Worm (Caenorhabditis elegans) whole organism, L4 larva: ENCODE measurements around the gene F53F1.4.

Experiments used
- F26F4.8 ChIP-seq: fragments of 200-800 bp; sonication (Bioruptor generic); conservative IDR thresholded peaks from 2 replicates; pipeline ENCODE4 v1.3.6; 2022; ENCODE audit warnings: missing genetic modification characterization, missing compliant biosample characterization
- F37D6.2 ChIP-seq: sonication (generic microtip); optimal IDR thresholded peaks from 2 replicates; lab custom pipeline; 2016; ENCODE audit warnings: mild to moderate bottlenecking, missing genetic modification characterization, missing compliant biosample characterization
- ZK337.2 ChIP-seq: fragments of 200-800 bp; sonication (Bioruptor generic); IDR thresholded peaks from 2 replicates; pipeline ENCODE4 v1.3.6; 2022; ENCODE audit warnings: missing genetic modification reagents, missing genetic modification characterization, missing compliant biosample characterization
- ZK546.5 ChIP-seq, 2 experiments: sonication (generic microtip); optimal IDR thresholded peaks; 2 replicates each; lab custom pipeline; 2017; ENCODE audit warnings: missing biosample characterization in 2 of 2, missing genetic modification characterization in 2 of 2
- aha-1 ChIP-seq: fragments of 150-350 bp; peaks from one replicate; lab custom pipeline; 2014; ENCODE audit warnings: missing biosample characterization, missing genetic modification characterization
- aly-2 ChIP-seq: sonication (generic microtip); optimal IDR thresholded peaks from 2 replicates; lab custom pipeline; 2018; ENCODE audit warnings: missing biosample characterization, missing genetic modification characterization
- daf-16 ChIP-seq, 3 experiments: sonication (generic microtip); optimal IDR thresholded peaks; 2 replicates each; lab custom pipeline; 2016 to 2017; ENCODE audit warnings: missing genetic modification characterization in 3 of 3, missing genetic modification reagents in 3 of 3, mild to moderate bottlenecking in 2 of 3, missing compliant biosample characterization in 2 of 3, missing biosample characterization in 1 of 3, moderate library complexity in 1 of 3
- daf-19 ChIP-seq: fragments of 200-800 bp; sonication (Bioruptor generic); conservative IDR thresholded peaks from 2 replicates; pipeline ENCODE4 v1.3.6; 2022; ENCODE audit warnings: missing genetic modification characterization, missing compliant biosample characterization
- daf-8 ChIP-seq: fragments of 200-800 bp; sonication (Bioruptor generic); IDR thresholded peaks from 2 replicates; pipeline ENCODE4 v1.3.6; 2022; ENCODE audit warnings: missing genetic modification characterization, missing compliant biosample characterization
- dmd-8 ChIP-seq: fragments of 200-800 bp; sonication (Bioruptor generic); IDR thresholded peaks from 2 replicates; pipeline ENCODE4 v1.3.6; 2022; ENCODE audit warnings: missing genetic modification characterization, missing compliant biosample characterization
- dve-1 ChIP-seq: sonication (generic microtip); optimal IDR thresholded peaks from 2 replicates; lab custom pipeline; 2017; ENCODE audit warnings: antibody characterized with exemption, mild to moderate bottlenecking, missing genetic modification characterization, missing compliant biosample characterization; ENCODE audit not compliant: insufficient read depth
- fos-1 ChIP-seq: fragments of 150-350 bp; optimal IDR thresholded peaks from 2 replicates; lab custom pipeline; 2014; ENCODE audit warnings: missing biosample characterization, missing genetic modification characterization
- gei-8 ChIP-seq: fragments of 200-800 bp; sonication (Bioruptor generic); optimal IDR thresholded peaks from 2 replicates; lab custom pipeline; 2018; ENCODE audit warnings: mild to moderate bottlenecking, missing genetic modification characterization, missing compliant biosample characterization
- hlh-30 ChIP-seq: sonication (generic microtip); optimal IDR thresholded peaks from 2 replicates; lab custom pipeline; 2017; ENCODE audit warnings: antibody characterized with exemption, mild to moderate bottlenecking, missing genetic modification characterization, missing compliant biosample characterization; ENCODE audit not compliant: insufficient read depth
- hmg-1.1 ChIP-seq: fragments of 200-800 bp; sonication (Bioruptor generic); IDR thresholded peaks from 2 replicates; pipeline ENCODE4 v1.3.6; 2022; ENCODE audit warnings: missing genetic modification reagents, missing genetic modification characterization, missing compliant biosample characterization
- jun-1 ChIP-seq: fragments of 150-350 bp; optimal IDR thresholded peaks from 2 replicates; lab custom pipeline; 2014; ENCODE audit warnings: missing biosample characterization, missing genetic modification reagents, missing genetic modification characterization
- lin-1 ChIP-seq: fragments of 200-800 bp; sonication (Bioruptor generic); IDR thresholded peaks from 2 replicates; pipeline ENCODE4 v1.3.6; 2022; ENCODE audit warnings: missing genetic modification reagents, missing genetic modification characterization, missing compliant biosample characterization
- lin-38 ChIP-seq: fragments of 200-800 bp; sonication (Bioruptor generic); IDR thresholded peaks from 2 replicates; pipeline ENCODE4 v1.3.6; 2022; ENCODE audit warnings: missing genetic modification reagents, missing genetic modification characterization, missing compliant biosample characterization
- lin-39 ChIP-seq: fragments of 150-350 bp; optimal IDR thresholded peaks from 2 replicates; lab custom pipeline; 2014; ENCODE audit warnings: missing biosample characterization, missing genetic modification reagents, missing genetic modification characterization
- lir-3 ChIP-seq: sonication (generic microtip); optimal IDR thresholded peaks from 2 replicates; lab custom pipeline; 2016; ENCODE audit warnings: mild to moderate bottlenecking, missing genetic modification characterization, missing compliant biosample characterization
- lsy-2 ChIP-seq, 2 experiments: fragments of 150-350 bp in 1 of 2; sonication (generic microtip) in 1 of 2; optimal IDR thresholded peaks; 2 replicates each; lab custom pipeline; 2014 to 2017; ENCODE audit warnings: missing biosample characterization in 2 of 2, missing genetic modification characterization in 2 of 2
- mdl-1 ChIP-seq, 2 experiments: fragments of 150-350 bp in 1 of 2; sonication (generic microtip) in 1 of 2; optimal IDR thresholded peaks; 2 replicates each; lab custom pipeline; 2014 to 2017; ENCODE audit warnings: missing biosample characterization in 2 of 2, missing genetic modification characterization in 2 of 2
- mdt-29 ChIP-seq: fragments of 200-800 bp; sonication (Bioruptor generic); IDR thresholded peaks from 2 replicates; pipeline ENCODE4 v1.3.6; 2022; ENCODE audit warnings: missing genetic modification reagents, missing genetic modification characterization, missing compliant biosample characterization
- mep-1 ChIP-seq: fragments of 150-350 bp; sonication (generic microtip); optimal IDR thresholded peaks from 3 replicates; lab custom pipeline; 2014; ENCODE audit warnings: missing biosample characterization, missing genetic modification characterization
- mxl-3 ChIP-seq: fragments of 200-800 bp; sonication (Bioruptor generic); optimal IDR thresholded peaks from 2 replicates; lab custom pipeline; 2018; ENCODE audit warnings: mild to moderate bottlenecking, missing genetic modification characterization, missing compliant biosample characterization
- nhr-111 ChIP-seq: fragments of 200-800 bp; sonication (Bioruptor generic); optimal IDR thresholded peaks from 2 replicates; lab custom pipeline; 2018; ENCODE audit warnings: mild to moderate bottlenecking, missing genetic modification characterization, missing compliant biosample characterization
- nhr-25 ChIP-seq: sonication (generic microtip); optimal IDR thresholded peaks from 2 replicates; lab custom pipeline; 2017; ENCODE audit warnings: missing genetic modification characterization, mild to moderate bottlenecking, missing compliant biosample characterization, antibody characterized with exemption, moderate library complexity, borderline replicate concordance; ENCODE audit not compliant: insufficient read depth
- nhr-28 ChIP-seq: fragments of 150-350 bp; optimal IDR thresholded peaks from 2 replicates; lab custom pipeline; 2014; ENCODE audit warnings: missing biosample characterization, missing genetic modification characterization
- nhr-42 ChIP-seq: fragments of 200-800 bp; sonication (Bioruptor generic); IDR thresholded peaks from 2 replicates; pipeline ENCODE4 v1.3.6; 2022; ENCODE audit warnings: missing genetic modification characterization, missing compliant biosample characterization
- nhr-76 ChIP-seq: fragments of 150-350 bp; optimal IDR thresholded peaks from 2 replicates; lab custom pipeline; 2014; ENCODE audit warnings: missing biosample characterization, missing genetic modification characterization
- pqm-1 ChIP-seq: sonication (generic microtip); optimal IDR thresholded peaks from 2 replicates; lab custom pipeline; 2017; ENCODE audit warnings: missing biosample characterization, missing genetic modification characterization
- saeg-2 ChIP-seq: fragments of 200-800 bp; sonication (Bioruptor generic); IDR thresholded peaks from 2 replicates; pipeline ENCODE4 v1.3.6; 2022; ENCODE audit warnings: missing genetic modification reagents, missing genetic modification characterization, missing compliant biosample characterization
- snpc-1.2 ChIP-seq: fragments of 200-800 bp; sonication (Bioruptor generic); IDR thresholded peaks from 2 replicates; pipeline ENCODE4 v1.3.6; 2022; ENCODE audit warnings: missing genetic modification reagents, missing genetic modification characterization, missing compliant biosample characterization
- spr-1 ChIP-seq: sonication (generic microtip); optimal IDR thresholded peaks from 2 replicates; lab custom pipeline; 2016; ENCODE audit warnings: mild to moderate bottlenecking, missing genetic modification characterization, missing compliant biosample characterization
- spr-3 ChIP-seq: fragments of 200-800 bp; sonication (Bioruptor generic); optimal IDR thresholded peaks from 2 replicates; lab custom pipeline; 2018; ENCODE audit warnings: mild to moderate bottlenecking, missing genetic modification characterization, missing compliant biosample characterization
- unc-62 ChIP-seq, 3 experiments: fragments of 150-350 bp in 1 of 3; sonication (generic microtip); optimal IDR thresholded peaks in 2 of 3; peaks in 1 of 3; 1 replicate in 1 of 3; 2 replicates in 2 of 3; lab custom pipeline; 2014 to 2017; ENCODE audit warnings: missing biosample characterization in 3 of 3, missing genetic modification characterization in 3 of 3, missing genetic modification reagents in 3 of 3, missing genotype in 1 of 3
- vab-7 ChIP-seq: fragments of 200-800 bp; sonication (Bioruptor generic); IDR thresholded peaks from 2 replicates; pipeline ENCODE4 v1.3.6; 2022; ENCODE audit warnings: missing genetic modification reagents, missing genetic modification characterization, missing compliant biosample characterization

The F53F1.4 gene

DNA sequence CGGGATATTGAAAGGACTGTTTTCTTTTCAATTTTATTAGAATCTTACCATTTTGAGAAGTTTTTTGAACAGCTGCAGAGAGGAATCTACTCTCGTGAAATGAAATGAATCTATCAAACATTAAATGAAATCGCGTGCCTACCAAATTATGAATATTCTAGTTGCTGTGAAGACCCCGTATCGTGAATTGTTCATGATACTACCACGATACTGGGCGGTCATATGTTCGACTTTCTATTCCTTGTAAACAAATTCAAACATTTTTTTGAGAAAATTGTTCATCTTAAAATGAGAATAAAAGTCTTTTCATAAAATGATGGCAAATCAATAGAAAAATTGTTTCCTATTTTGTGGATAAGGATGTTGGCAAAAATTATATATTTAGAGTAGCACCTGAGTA, 25.1 kb upstream of the F53F1.4 start, which contains the start of gene gcy-34:
Gene gcy-34, minus strand, starts transcription at position 101 of the 400 bp plus-strand sequence.
- no peak for TF ChIP-seq daf-16 (GFP tag; optimal IDR thresholded peaks at IDR 0.05; lab: Kevin White, UChicago)
- TF ChIP-seq daf-16 (tag; optimal IDR thresholded peaks at IDR 0.05; lab: Kevin White, UChicago) = no peak
- no peak for TF ChIP-seq nhr-76 (tag; lab: Kevin White, UChicago)
- no peak for TF ChIP-seq lir-3 (tag; lab: Kevin White, UChicago)
- no peak for TF ChIP-seq daf-19 (GFP tag; lab: Robert Waterston, UW)
- TF ChIP-seq ZK546.5 (tag; optimal IDR thresholded peaks at IDR 0.05; lab: Kevin White, UChicago) = no peak
- no peak for TF ChIP-seq spr-3
- no peak for TF ChIP-seq saeg-2
- no peak for TF ChIP-seq gei-8 (GFP tag; lab: Kevin White, UChicago)
- TF ChIP-seq mdt-29 (GFP tag; lab: Robert Waterston, UW) = no peak
- TF ChIP-seq nhr-28 (tag; lab: Kevin White, UChicago) = no peak

ce11 chrV:13387472-13387871, 23.4 kb upstream of the F53F1.4 start:
- TF ChIP-seq aha-1 (tag; lab: Kevin White, UChicago) = peak; percentile 94
- no peak for TF ChIP-seq lin-38 (GFP tag; lab: Robert Waterston, UW)

- TF ChIP-seq unc-62 (GFP tag; optimal IDR thresholded peaks at IDR 0.05 in 1 of 2; lab: Kevin White, UChicago) (peak in 1 of 2 experiments; percentile 92), unc-62 (tag; optimal IDR thresholded peaks at IDR 0.05; lab: Kevin White, UChicago) (no peak), lin-39 (tag; lab: Kevin White, UChicago) (no peak), pqm-1 (tag; lab: Kevin White, UChicago) (no peak), aly-2 (tag; lab: Kevin White, UChicago) (no peak), spr-1 (tag; lab: Kevin White, UChicago) (no peak), hmg-1.1 (GFP tag; lab: Robert Waterston, UW) (no peak), dve-1 (no peak), vab-7 (GFP tag; lab: Robert Waterston, UW) (no peak), dmd-8 (0 out of 2 replicates have a peak, but pooled peaks have one; percentile 51)
Measured at ce11 chrV:13388961-13389360, 21.9 kb upstream of the F53F1.4 start.

- TF ChIP-seq nhr-25 = peak; percentile 25
- TF ChIP-seq F26F4.8 (GFP tag; lab: Robert Waterston, UW) = no peak
- TF ChIP-seq dmd-8 = no peak
- peak; percentile 73 for TF ChIP-seq aha-1 (tag; lab: Kevin White, UChicago)
- peak; percentile 77 for TF ChIP-seq nhr-28 (tag; lab: Kevin White, UChicago)
- TF ChIP-seq mep-1 (tag; lab: Kevin White, UChicago) = peak; percentile 2
Measured at ce11 chrV:13389454-13389853, 21.4 kb upstream of the F53F1.4 start.

ce11 chrV:13390936-13391335, 19.9 kb upstream of the F53F1.4 start:
- TF ChIP-seq lin-1 (GFP tag; lab: Robert Waterston, UW) (no peak), nhr-111 (GFP tag; lab: Kevin White, UChicago) (no peak), mxl-3 (peak; percentile 20), hlh-30 (tag; lab: Kevin White, UChicago) (peak; percentile 21), mdl-1 (tag; optimal IDR thresholded peaks at IDR 0.05; lab: Kevin White, UChicago) (no peak), jun-1 (tag; lab: Kevin White, UChicago) (no peak), daf-8 (GFP tag; lab: Robert Waterston, UW) (no peak), mdt-29 (GFP tag; lab: Robert Waterston, UW) (no peak), F37D6.2 (tag; lab: Kevin White, UChicago) (no peak), nhr-42 (GFP tag; lab: Robert Waterston, UW) (no peak), snpc-1.2 (GFP tag; lab: Robert Waterston, UW) (no peak), fos-1 (tag; lab: Kevin White, UChicago) (no peak), lsy-2 (tag; optimal IDR thresholded peaks at IDR 0.05; lab: Kevin White, UChicago) (peak in 1 of 2 experiments; percentile 11), dve-1 (no peak), vab-7 (GFP tag; lab: Robert Waterston, UW) (no peak), nhr-28 (tag; lab: Kevin White, UChicago) (peak; percentile 27), ZK337.2 (GFP tag; lab: Robert Waterston, UW) (no peak), nhr-76 (tag; lab: Kevin White, UChicago) (no peak), dmd-8 (0 out of 2 replicates have a peak, but pooled peaks have one; percentile 46), lin-39 (tag; lab: Kevin White, UChicago) (no peak)
